Worm (Caenorhabditis elegans) whole organism, L3 larva: ENCODE data around the gene F22E5.7.

Experiments
- aly-2 ChIP-seq: fragments of 150-350 bp; optimal IDR thresholded peaks from 2 replicates; lab custom pipeline; 2014; ENCODE audit warnings: missing biosample characterization, missing genetic modification characterization
- mdl-1 ChIP-seq: fragments of 150-350 bp; optimal IDR thresholded peaks from 2 replicates; lab custom pipeline; 2014; ENCODE audit warnings: missing biosample characterization, missing genetic modification characterization
- pqm-1 ChIP-seq: fragments of 150-350 bp; optimal IDR thresholded peaks from 2 replicates; lab custom pipeline; 2017; ENCODE audit warnings: missing biosample characterization, missing genetic modification characterization, inconsistent platforms
- snpc-4 ChIP-seq: fragments of 150-350 bp; optimal IDR thresholded peaks from 2 replicates; lab custom pipeline; 2014; ENCODE audit warnings: missing biosample characterization, missing genetic modification characterization
- tbx-2 ChIP-seq: sonication (generic microtip); optimal IDR thresholded peaks from 2 replicates; lab custom pipeline; 2016; ENCODE audit warnings: mild to moderate bottlenecking, missing genetic modification characterization, missing compliant biosample characterization

DNA sequence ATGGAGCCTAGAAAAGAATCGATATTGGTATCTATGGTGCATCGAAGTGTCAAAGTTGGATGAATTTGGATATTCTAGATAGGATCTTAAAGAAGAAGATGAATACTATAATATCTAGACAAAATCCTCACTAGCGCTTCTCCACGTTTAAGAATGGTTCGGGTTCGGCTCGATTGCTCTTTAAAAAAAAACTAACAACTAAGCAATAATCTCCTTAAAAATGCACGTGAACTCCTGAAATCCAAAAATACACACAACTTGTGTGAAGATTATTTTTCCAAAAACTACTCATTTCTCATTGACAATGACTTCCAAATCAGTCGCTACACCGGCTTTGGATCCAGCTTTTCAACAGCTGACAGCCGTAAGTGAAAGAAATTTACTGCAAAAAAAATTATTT is 10.7 kb upstream of the F22E5.7 start, which contains the start of gene D2062.1:
- TF ChIP-seq tbx-2 (tag; lab: Kevin White, UChicago) (no peak), mdl-1 (no peak), pqm-1 (tag; lab: Kevin White, UChicago) (no peak), snpc-4 (tag; lab: Kevin White, UChicago) (no peak), aly-2 (tag; lab: Kevin White, UChicago) (no peak)
